Worm (Caenorhabditis elegans) whole organism, L2 larva: ENCODE measurements around the gene F28H6.7.

Source experiments
- ZK546.5 ChIP-seq: sonication (generic microtip); optimal IDR thresholded peaks from 2 replicates; lab custom pipeline; 2017; ENCODE audit warnings: missing biosample characterization, missing genetic modification characterization
- blmp-1 ChIP-seq: sonication (generic microtip); optimal IDR thresholded peaks from 2 replicates; lab custom pipeline; 2017; ENCODE audit warnings: missing genetic modification characterization, mild to moderate bottlenecking, missing compliant biosample characterization, antibody characterized with exemption, moderate library complexity; ENCODE audit not compliant: insufficient read depth
- fos-1 ChIP-seq: fragments of 150-350 bp; optimal IDR thresholded peaks from 2 replicates; lab custom pipeline; 2014; ENCODE audit warnings: missing biosample characterization, missing genetic modification characterization
- mab-5 ChIP-seq: fragments of 150-350 bp; optimal IDR thresholded peaks from 2 replicates; lab custom pipeline; 2014; ENCODE audit warnings: missing biosample characterization, missing genetic modification characterization
- mdl-1 ChIP-seq, 2 experiments: fragments of 150-350 bp in 1 of 2; sonication (generic microtip) in 1 of 2; optimal IDR thresholded peaks; 2 replicates each; lab custom pipeline; 2017; ENCODE audit warnings: missing biosample characterization in 2 of 2, missing genetic modification characterization in 2 of 2
- nhr-11 ChIP-seq: fragments of 150-350 bp; optimal IDR thresholded peaks from 2 replicates; lab custom pipeline; 2014; ENCODE audit warnings: missing biosample characterization, missing genetic modification characterization
- nhr-12 ChIP-seq: fragments of 150-350 bp; optimal IDR thresholded peaks from 2 replicates; lab custom pipeline; 2014; ENCODE audit warnings: missing biosample characterization, missing genetic modification characterization
- nhr-21 ChIP-seq: fragments of 150-350 bp; optimal IDR thresholded peaks from 2 replicates; lab custom pipeline; 2014; ENCODE audit warnings: missing biosample characterization, missing genetic modification characterization
- snpc-4 ChIP-seq: fragments of 150-350 bp; optimal IDR thresholded peaks from 2 replicates; lab custom pipeline; 2014; ENCODE audit warnings: missing biosample characterization, missing genetic modification characterization
- unc-39 ChIP-seq: fragments of 150-350 bp; optimal IDR thresholded peaks from 2 replicates; lab custom pipeline; 2014; ENCODE audit warnings: missing biosample characterization, missing genetic modification characterization
- ztf-11 ChIP-seq: sonication (generic microtip); optimal IDR thresholded peaks from 2 replicates; lab custom pipeline; 2017; ENCODE audit warnings: missing biosample characterization, missing genetic modification characterization

DNA sequence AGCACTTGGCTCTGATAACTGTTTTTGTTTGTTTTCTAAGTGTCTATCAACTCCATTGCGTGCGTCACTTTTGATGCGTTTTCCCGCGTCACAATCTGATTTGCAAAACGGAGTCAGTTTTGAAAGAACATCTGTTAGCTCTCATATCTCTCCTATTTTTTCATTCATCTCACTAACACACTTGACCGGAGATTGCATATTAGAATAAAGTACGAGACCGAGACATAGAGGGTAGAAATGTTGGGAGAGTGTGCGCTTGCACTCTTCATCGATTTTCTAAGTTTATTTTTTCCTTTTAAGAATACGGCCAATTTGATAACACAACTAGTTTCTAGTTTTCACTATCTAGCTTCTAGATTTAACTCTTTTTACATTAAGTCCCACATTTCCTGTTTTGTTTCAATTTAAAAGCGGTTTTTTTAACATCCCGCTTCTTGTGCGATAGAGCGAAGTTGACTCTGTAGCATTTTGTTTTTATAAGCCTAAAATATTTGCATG is 25.5 kb downstream of the F28H6.7 start:
- TF ChIP-seq fos-1 (no peak), ZK546.5 (tag; lab: Kevin White, UChicago) (no peak), ztf-11 (tag; lab: Kevin White, UChicago) (no peak), nhr-12 (no peak), nhr-21 (no peak), unc-39 (tag; lab: Kevin White, UChicago) (no peak), blmp-1 (tag; lab: Kevin White, UChicago) (no peak), mdl-1 (tag; optimal IDR thresholded peaks at IDR 0.05; lab: Kevin White, UChicago) (no peak), snpc-4 (tag; lab: Kevin White, UChicago) (no peak), nhr-11 (tag; lab: Kevin White, UChicago) (no peak), mab-5 (no peak)
